Worm (Caenorhabditis elegans): ENCODE measurements around the gene F54B3.2.

DNA sequence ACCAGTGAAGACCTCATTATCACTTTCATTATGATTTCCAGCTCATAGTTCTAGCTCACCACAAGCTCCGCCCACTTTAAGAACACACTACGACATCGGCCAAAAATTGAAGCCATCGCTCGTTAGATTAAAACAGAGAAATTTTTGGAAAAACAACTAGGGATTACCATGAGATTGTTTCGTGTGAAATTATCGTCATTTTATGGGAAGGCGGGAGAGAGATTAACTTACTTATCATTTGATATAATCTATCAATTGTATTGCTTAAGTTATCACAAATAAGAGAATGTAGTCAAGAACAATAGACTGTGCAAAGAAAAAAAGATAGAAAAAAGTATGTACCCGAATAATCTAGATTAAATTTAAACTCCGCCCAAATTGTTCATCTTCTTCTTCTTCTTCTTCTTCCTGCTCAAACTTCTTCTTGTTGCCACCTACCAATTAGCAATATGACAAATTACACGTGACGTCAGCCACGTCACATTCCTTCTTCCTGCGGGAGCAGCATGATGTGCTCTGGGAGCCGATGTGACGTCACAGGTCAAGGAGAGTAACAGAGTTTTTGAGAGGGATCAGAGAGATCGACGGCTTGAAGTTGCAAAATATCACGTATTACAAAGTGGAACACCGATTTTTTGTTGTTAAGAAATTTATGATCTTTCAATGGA, 30.3 kb upstream of the F54B3.2 start, which contains the start of gene nep-26:
- TF ChIP-seq fos-1 (tag; optimal IDR thresholded peaks at IDR 0.05) (no peak), pha-4 (tag; optimal IDR thresholded peaks at IDR 0.05) (no peak), daf-12 (tag; optimal IDR thresholded peaks at IDR 0.05) (no peak), tbx-2 (tag; optimal IDR thresholded peaks at IDR 0.05) (no peak), mdl-1 (tag; optimal IDR thresholded peaks at IDR 0.05) (no peak), aly-2 (tag; optimal IDR thresholded peaks at IDR 0.05) (no peak)

All from whole organism, L3 larva.